Worm (Caenorhabditis elegans) whole organism, early embryonic: ENCODE results near the gene Y54F10AM.8.

Experiments used
- B0310.2 ChIP-seq: sonication (generic microtip); optimal IDR thresholded peaks from 2 replicates; lab custom pipeline; 2016; ENCODE audit warnings: mild to moderate bottlenecking, missing genetic modification characterization, missing compliant biosample characterization
- ama-1 ChIP-seq: fragments of 150-350 bp; optimal IDR thresholded peaks from 2 replicates; lab custom pipeline; 2014
- ceh-13 ChIP-seq: fragments of 200-800 bp; sonication (Bioruptor generic); optimal IDR thresholded peaks from 2 replicates; lab custom pipeline; 2018; ENCODE audit warnings: mild to moderate bottlenecking, missing genetic modification characterization, missing compliant biosample characterization
- ceh-36 ChIP-seq: sonication (generic microtip); optimal IDR thresholded peaks from 2 replicates; lab custom pipeline; 2016; ENCODE audit warnings: missing genetic modification characterization, inconsistent platforms, missing compliant biosample characterization
- hmbx-1 ChIP-seq: sonication (generic microtip); optimal IDR thresholded peaks from 2 replicates; lab custom pipeline; 2016; ENCODE audit warnings: mild to moderate bottlenecking, missing genetic modification characterization, missing compliant biosample characterization

ce11 chrIII:2535122-2535521, 27.4 kb upstream of the Y54F10AM.8 start:
- TF ChIP-seq hmbx-1 (tag; lab: Kevin White, UChicago), result no peak
- no peak for TF ChIP-seq B0310.2 (tag; lab: Kevin White, UChicago)
- no peak for TF ChIP-seq ceh-13
- no peak for TF ChIP-seq ama-1 (lab: Kevin White, UChicago)
- no peak for TF ChIP-seq ceh-36 (tag; lab: Kevin White, UChicago)
